Worm (Caenorhabditis elegans): Measurements from ENCODE around the gene tag-131.

DNA sequence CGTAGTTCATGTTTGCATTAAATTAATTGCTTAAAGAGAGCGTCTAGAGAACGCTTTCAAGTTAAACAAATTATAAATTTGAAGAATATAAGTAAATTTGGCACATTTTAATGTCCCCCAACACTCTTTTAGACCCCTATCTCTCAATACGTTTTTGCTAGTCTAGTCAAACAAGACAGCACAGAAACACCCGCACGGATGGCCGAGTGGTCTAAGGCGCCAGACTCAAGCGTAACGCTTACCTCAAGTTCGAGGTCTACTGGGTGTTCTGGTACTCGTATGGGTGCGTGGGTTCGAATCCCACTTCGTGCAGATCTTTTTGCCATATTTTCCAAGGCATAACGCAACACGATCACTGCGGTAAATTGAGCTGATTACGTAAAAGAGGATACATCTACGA is 44.8 kb downstream of the tag-131 start:
- no peak for TF ChIP-seq fos-1 (tag; optimal IDR thresholded peaks at IDR 0.05)
- TF ChIP-seq unc-62 (GFP tag; optimal IDR thresholded peaks at IDR 0.05), result no peak
- TF ChIP-seq ceh-82 (tag; optimal IDR thresholded peaks at IDR 0.05), result no peak
- no peak for TF ChIP-seq nhr-77 (tag; optimal IDR thresholded peaks at IDR 0.05)
- no peak for TF ChIP-seq unc-39 (tag; optimal IDR thresholded peaks at IDR 0.05)
- no peak for TF ChIP-seq egl-27 (tag; optimal IDR thresholded peaks at IDR 0.05)
- no peak for TF ChIP-seq R02D3.7 (tag; optimal IDR thresholded peaks at IDR 0.05)

Measured in whole organism, L3 larva.